Worm (Caenorhabditis elegans): Measurements from ENCODE around the gene spe-17.

ce11 chrIV:12034776-12035175, 21.6 kb downstream of the spe-17 start:
- TF ChIP-seq sox-4 (tag; optimal IDR thresholded peaks at IDR 0.05), result no peak
- no peak for TF ChIP-seq hlh-30 (tag; optimal IDR thresholded peaks at IDR 0.05; ENCODE audit: insufficient read depth)
- no peak for TF ChIP-seq fkh-10 (GFP tag; optimal IDR thresholded peaks at IDR 0.05)
- no peak for TF ChIP-seq T23F11.4 (GFP tag; optimal IDR thresholded peaks at IDR 0.05)
- TF ChIP-seq unc-86 (tag; optimal IDR thresholded peaks at IDR 0.05), result no peak
- TF ChIP-seq ama-1 (optimal IDR thresholded peaks at IDR 0.05), result no peak
- no peak for TF ChIP-seq lin-11 (tag; optimal IDR thresholded peaks at IDR 0.05)
- TF ChIP-seq lim-6 (tag; optimal IDR thresholded peaks at IDR 0.05), result no peak
- TF ChIP-seq ceh-18 (tag; optimal IDR thresholded peaks at IDR 0.05), result no peak
- TF ChIP-seq fax-1 (tag; optimal IDR thresholded peaks at IDR 0.05), result no peak
- no peak for TF ChIP-seq dve-1 (tag; optimal IDR thresholded peaks at IDR 0.05)
- no peak for TF ChIP-seq elt-2 (tag; optimal IDR thresholded peaks at IDR 0.05)
- no peak for TF ChIP-seq pat-9 (tag; optimal IDR thresholded peaks at IDR 0.05)
